Worm (Caenorhabditis elegans) whole organism, L2 larva: ENCODE measurements around the gene F31B9.3.

ENCODE experiments used
- nhr-237 ChIP-seq: fragments of 150-350 bp; optimal IDR thresholded peaks from 2 replicates; lab custom pipeline; 2014; ENCODE audit warnings: missing biosample characterization, missing genetic modification characterization
- snpc-4 ChIP-seq: fragments of 150-350 bp; optimal IDR thresholded peaks from 2 replicates; lab custom pipeline; 2014; ENCODE audit warnings: missing biosample characterization, missing genetic modification characterization
- ztf-11 ChIP-seq: sonication (generic microtip); optimal IDR thresholded peaks from 2 replicates; lab custom pipeline; 2017; ENCODE audit warnings: missing biosample characterization, missing genetic modification characterization

- TF ChIP-seq snpc-4: no peak
- TF ChIP-seq ztf-11 (tag; lab: Kevin White, UChicago): no peak
- no peak for TF ChIP-seq nhr-237
Observed at ce11 chrX:15917000-15917399, 6.5 kb upstream of the F31B9.3 start, which contains the start of the genes F31B9.4 and F31B9.2.
